Fruit fly (Drosophila melanogaster): ENCODE results near the gene djl.

- TF ChIP-seq CG6792 (GFP tag; optimal IDR thresholded peaks at IDR 0.05): no peak
- TF ChIP-seq Sox14 (GFP tag; optimal IDR thresholded peaks at IDR 0.05): no peak
- TF ChIP-seq CG4318 (GFP tag; optimal IDR thresholded peaks at IDR 0.05): no peak
- no peak for TF ChIP-seq Gug (GFP tag; IDR thresholded peaks at IDR 0.05)
- TF ChIP-seq svp (GFP tag): no peak
- TF ChIP-seq CG9139 (GFP tag; optimal IDR thresholded peaks at IDR 0.05): no peak
- no peak for TF ChIP-seq CG11294 (GFP tag; IDR thresholded peaks at IDR 0.05)
Observed at dm6 chr3R:7054286-7054685, 6.3 kb upstream of the djl start, which contains the start of gene CG1979.
